Fruit fly (Drosophila melanogaster) whole organism, embryonic: ENCODE measurements around the gene Mo25.
A peak's percentile ranks its signal among the peaks of the same experiment; 100 is the strongest.

Experiments used
- Adf1 ChIP-seq: fragments of 200-800 bp; sonication (Bioruptor generic); IDR thresholded peaks from 2 replicates; pipeline ENCODE4 v1.3.6; 2022; ENCODE audit warnings: missing biosample characterization, missing genetic modification characterization
- Bgb ChIP-seq: fragments of 200-800 bp; sonication (Bioruptor generic); IDR thresholded peaks from 2 replicates; pipeline ENCODE4 v1.3.6; 2022; ENCODE audit warnings: missing biosample characterization, missing genetic modification characterization; ENCODE audit not compliant: partially characterized antibody
- CG10462 ChIP-seq: fragments of 200-800 bp; sonication (Bioruptor generic); optimal IDR thresholded peaks from 2 replicates; lab custom pipeline; 2016; ENCODE audit warnings: missing biosample characterization, missing genetic modification characterization
- CG10543 ChIP-seq: fragments of 200-800 bp; sonication (Bioruptor generic); optimal IDR thresholded peaks from 3 replicates; lab custom pipeline; 2017; ENCODE audit warnings: missing biosample characterization, mild to moderate bottlenecking, missing genetic modification characterization, moderate library complexity
- CG10654 ChIP-seq: fragments of 200-800 bp; sonication (Bioruptor generic); optimal IDR thresholded peaks from 2 replicates; lab custom pipeline; 2016; ENCODE audit warnings: missing biosample characterization, missing genetic modification characterization
- CG11695 ChIP-seq: fragments of 200-800 bp; sonication (Bioruptor generic); IDR thresholded peaks from 3 replicates; pipeline ENCODE4 v1.3.6; 2022; ENCODE audit warnings: missing biosample characterization, missing genetic modification characterization
- CG11723 ChIP-seq: fragments of 200-800 bp; sonication (Bioruptor generic); optimal IDR thresholded peaks from 2 replicates; lab custom pipeline; 2017; ENCODE audit warnings: missing biosample characterization, mild to moderate bottlenecking, missing genetic modification characterization
- CG12391 ChIP-seq: fragments of 200-800 bp; sonication (Bioruptor generic); optimal IDR thresholded peaks from 3 replicates; lab custom pipeline; 2018; ENCODE audit warnings: missing biosample characterization, mild to moderate bottlenecking, missing genetic modification characterization, moderate library complexity
- CG13123 ChIP-seq: fragments of 200-800 bp; sonication (Bioruptor generic); optimal IDR thresholded peaks from 2 replicates; lab custom pipeline; 2016; ENCODE audit warnings: missing biosample characterization, missing genetic modification characterization
- CG15011 ChIP-seq: fragments of 200-800 bp; sonication (Bioruptor generic); optimal IDR thresholded peaks from 3 replicates; lab custom pipeline; 2018; ENCODE audit warnings: missing biosample characterization, mild to moderate bottlenecking, missing genetic modification characterization
- CG18011 ChIP-seq: fragments of 200-800 bp; sonication (Bioruptor generic); optimal IDR thresholded peaks from 2 replicates; lab custom pipeline; 2017; ENCODE audit warnings: missing biosample characterization, missing genetic modification characterization, mild to moderate bottlenecking, moderate library complexity, missing genotype
- CG18476 ChIP-seq: fragments of 200-800 bp; sonication (Bioruptor generic); optimal IDR thresholded peaks from 2 replicates; lab custom pipeline; 2016; ENCODE audit warnings: missing biosample characterization, mild to moderate bottlenecking, missing genetic modification characterization
- CG31365 ChIP-seq: fragments of 200-800 bp; sonication (Bioruptor generic); optimal IDR thresholded peaks from 2 replicates; lab custom pipeline; 2018; ENCODE audit warnings: missing biosample characterization, mild to moderate bottlenecking, missing genetic modification characterization
- CG32772 ChIP-seq: fragments of 200-800 bp; sonication (Bioruptor generic); IDR thresholded peaks from 2 replicates; pipeline ENCODE4 v1.3.6; 2022; ENCODE audit warnings: missing biosample characterization, missing genetic modification characterization
- CG34422 ChIP-seq: fragments of 200-800 bp; sonication (Bioruptor generic); IDR thresholded peaks from 3 replicates; pipeline ENCODE4 v1.3.6; 2022; ENCODE audit warnings: missing biosample characterization, missing genetic modification characterization
- CG5953 ChIP-seq: fragments of 200-800 bp; sonication (Bioruptor generic); IDR thresholded peaks from 2 replicates; pipeline ENCODE4 v1.3.6; 2022; ENCODE audit warnings: missing biosample characterization, missing genetic modification characterization
- CG7987 ChIP-seq: fragments of 200-800 bp; sonication (Bioruptor generic); optimal IDR thresholded peaks from 2 replicates; lab custom pipeline; 2018; ENCODE audit warnings: missing biosample characterization, mild to moderate bottlenecking, missing genetic modification characterization, moderate library complexity
- CG8924 ChIP-seq: fragments of 200-800 bp; optimal IDR thresholded peaks from 3 replicates; lab custom pipeline; 2019; ENCODE audit warnings: missing biosample characterization, mild to moderate bottlenecking, missing genetic modification characterization, moderate library complexity
- CG8944 ChIP-seq: fragments of 200-800 bp; sonication (Bioruptor generic); optimal IDR thresholded peaks from 3 replicates; lab custom pipeline; 2016; ENCODE audit warnings: missing biosample characterization, missing genetic modification characterization
- CG9215 ChIP-seq: fragments of 200-800 bp; sonication (Bioruptor generic); IDR thresholded peaks from 2 replicates; pipeline ENCODE4 v1.3.6; 2022; ENCODE audit warnings: missing biosample characterization, missing genetic modification characterization
- CkIIα-i1 ChIP-seq: fragments of 200-800 bp; sonication (Bioruptor generic); IDR thresholded peaks from 2 replicates; pipeline ENCODE4 v1.3.6; 2022; ENCODE audit warnings: missing biosample characterization, missing genetic modification characterization
- Dref ChIP-seq: fragments of 200-800 bp; sonication (Bioruptor generic); IDR thresholded peaks from 2 replicates; pipeline ENCODE4 v1.3.6; 2022; ENCODE audit warnings: missing biosample characterization, missing genetic modification characterization
- H2.0 ChIP-seq: fragments of 200-800 bp; sonication (Bioruptor generic); IDR thresholded peaks from 2 replicates; pipeline ENCODE4 v1.3.6; 2022; ENCODE audit warnings: missing biosample characterization, missing genetic modification characterization
- HHEX ChIP-seq: fragments of 200-800 bp; sonication (Bioruptor generic); optimal IDR thresholded peaks from 3 replicates; lab custom pipeline; 2017; ENCODE audit warnings: missing biosample characterization, mild to moderate bottlenecking, missing genetic modification characterization, missing genetic modification reagents
- Hr39 ChIP-seq: fragments of >200 bp; optimal IDR thresholded peaks from 2 replicates; lab custom pipeline; 2017
- Hr51 ChIP-seq, 2 experiments: fragments of 200-800 bp; sonication (Bioruptor generic); optimal IDR thresholded peaks; 2 replicates in 1 of 2; 3 replicates in 1 of 2; lab custom pipeline; 2016 to 2018; ENCODE audit warnings: missing biosample characterization in 2 of 2, missing genetic modification characterization in 2 of 2, mild to moderate bottlenecking in 1 of 2, moderate library complexity in 1 of 2
- Lim3 ChIP-seq: fragments of 200-800 bp; sonication (Bioruptor generic); IDR thresholded peaks from 2 replicates; pipeline ENCODE4 v1.3.6; 2022; ENCODE audit warnings: missing biosample characterization, missing genetic modification characterization
- MESR4 ChIP-seq: fragments of 200-800 bp; sonication (Bioruptor generic); optimal IDR thresholded peaks from 2 replicates; lab custom pipeline; 2018; ENCODE audit warnings: missing biosample characterization, mild to moderate bottlenecking, missing genetic modification characterization, moderate library complexity
- Max ChIP-seq: fragments of 200-800 bp; sonication (Bioruptor generic); optimal IDR thresholded peaks from 2 replicates; lab custom pipeline; 2016; ENCODE audit warnings: missing biosample characterization, mild to moderate bottlenecking, missing genetic modification characterization
- Mrtf ChIP-seq: fragments of 200-800 bp; sonication (Bioruptor generic); IDR thresholded peaks from 3 replicates; pipeline ENCODE4 v1.3.6; 2022; ENCODE audit warnings: missing biosample characterization, missing genetic modification characterization
- Neu2 ChIP-seq: fragments of 200-800 bp; sonication (Bioruptor generic); optimal IDR thresholded peaks from 3 replicates; lab custom pipeline; 2016; ENCODE audit warnings: missing biosample characterization, missing genetic modification characterization, borderline replicate concordance
- Nf-YA ChIP-seq: fragments of 200-800 bp; sonication (Bioruptor generic); IDR thresholded peaks from 2 replicates; pipeline ENCODE4 v1.3.6; 2022; ENCODE audit warnings: missing biosample characterization, missing genetic modification characterization
- Rfx ChIP-seq: fragments of 200-800 bp; sonication (Bioruptor generic); IDR thresholded peaks from 2 replicates; pipeline ENCODE4 v1.3.6; 2022; ENCODE audit warnings: missing biosample characterization, missing genetic modification characterization
- Vsx1 ChIP-seq: fragments of 200-800 bp; sonication (Bioruptor generic); optimal IDR thresholded peaks from 2 replicates; lab custom pipeline; 2017; ENCODE audit warnings: missing biosample characterization, mild to moderate bottlenecking, missing genetic modification characterization, missing genetic modification reagents
- abd-A ChIP-seq: fragments of 200-800 bp; sonication (Bioruptor generic); optimal IDR thresholded peaks from 3 replicates; lab custom pipeline; 2019; ENCODE audit warnings: missing biosample characterization, mild to moderate bottlenecking, missing genetic modification characterization, moderate library complexity
- ac ChIP-seq: fragments of 200-800 bp; sonication (Bioruptor generic); optimal IDR thresholded peaks from 3 replicates; lab custom pipeline; 2017; ENCODE audit warnings: missing biosample characterization, mild to moderate bottlenecking, missing genetic modification characterization
- bcd ChIP-seq: fragments of 200-800 bp; sonication (Bioruptor generic); optimal IDR thresholded peaks from 2 replicates; lab custom pipeline; 2017; ENCODE audit warnings: missing biosample characterization, mild to moderate bottlenecking, missing genetic modification characterization
- crp ChIP-seq, 2 experiments: fragments of 200-800 bp; sonication (Bioruptor generic); optimal IDR thresholded peaks; 2 replicates in 1 of 2; 3 replicates in 1 of 2; lab custom pipeline; 2017; ENCODE audit warnings: missing biosample characterization in 2 of 2, missing genetic modification characterization in 2 of 2, mild to moderate bottlenecking in 1 of 2, moderate library complexity in 1 of 2
- cwo ChIP-seq: fragments of 200-800 bp; sonication (Bioruptor generic); optimal IDR thresholded peaks from 3 replicates; lab custom pipeline; 2017; ENCODE audit warnings: missing biosample characterization, missing genetic modification characterization, mild to moderate bottlenecking, moderate library complexity, missing genetic modification reagents
- grau ChIP-seq: fragments of 200-800 bp; optimal IDR thresholded peaks from 3 replicates; lab custom pipeline; 2019; ENCODE audit warnings: missing biosample characterization, mild to moderate bottlenecking, missing genetic modification characterization, moderate library complexity
- gsb ChIP-seq: fragments of 200-800 bp; sonication (Bioruptor generic); IDR thresholded peaks from 2 replicates; pipeline ENCODE4 v1.3.6; 2022; ENCODE audit warnings: missing biosample characterization, missing genetic modification characterization
- h ChIP-seq: fragments of >200 bp; optimal IDR thresholded peaks from 2 replicates; lab custom pipeline; 2017
- hb ChIP-seq: fragments of 200-800 bp; sonication (Bioruptor generic); IDR thresholded peaks from 3 replicates; pipeline ENCODE4 v1.3.6; 2022; ENCODE audit warnings: missing biosample characterization, missing genetic modification characterization; ENCODE audit not compliant: partially characterized antibody
- hbn ChIP-seq: fragments of 200-800 bp; sonication (Bioruptor generic); IDR thresholded peaks from 2 replicates; pipeline ENCODE4 v1.3.6; 2022; ENCODE audit warnings: missing biosample characterization, missing genetic modification characterization; ENCODE audit not compliant: partially characterized antibody
- hkb ChIP-seq, 2 experiments: fragments of 200-800 bp in 1 of 2; fragments of >200 bp in 1 of 2; sonication (Bioruptor generic) in 1 of 2; IDR thresholded peaks in 1 of 2; optimal IDR thresholded peaks in 1 of 2; 2 replicates each; pipeline versions ENCODE4 v1.3.6 to Lab custom; 2017 to 2022; ENCODE audit warnings: missing biosample characterization in 1 of 2, missing genetic modification characterization in 1 of 2
- kay ChIP-seq: fragments of 200-800 bp; sonication (Bioruptor generic); optimal IDR thresholded peaks from 2 replicates; lab custom pipeline; 2016; ENCODE audit warnings: missing biosample characterization, missing genetic modification characterization
- ken ChIP-seq: fragments of 200-800 bp; sonication (Bioruptor generic); IDR thresholded peaks from 3 replicates; pipeline ENCODE4 v1.3.6; 2022; ENCODE audit warnings: missing biosample characterization, missing genetic modification characterization
- lbe ChIP-seq: fragments of 200-800 bp; sonication (Bioruptor generic); optimal IDR thresholded peaks from 2 replicates; lab custom pipeline; 2016; ENCODE audit warnings: missing biosample characterization, mild to moderate bottlenecking, missing genetic modification characterization
- peb ChIP-seq: fragments of 200-800 bp; sonication (Bioruptor generic); IDR thresholded peaks from 2 replicates; pipeline ENCODE4 v1.3.6; 2022; ENCODE audit warnings: missing biosample characterization, missing genetic modification characterization
- repo ChIP-seq: fragments of 200-800 bp; sonication (Bioruptor generic); optimal IDR thresholded peaks from 2 replicates; lab custom pipeline; 2016; ENCODE audit warnings: missing biosample characterization, missing genetic modification characterization
- tin ChIP-seq: fragments of 200-800 bp; sonication (Bioruptor generic); optimal IDR thresholded peaks from 3 replicates; lab custom pipeline; 2016; ENCODE audit warnings: missing biosample characterization, missing genetic modification characterization

The Mo25 gene

dm6 chr3L:16581201-16581705 is 34.0 kb downstream of the Mo25 start, which contains the start of gene Smn (continued):
- no peak for TF ChIP-seq Mrtf (GFP tag; lab: Robert Waterston, UW)
- no peak for TF ChIP-seq h (lab: Kevin White, UChicago)
- peak; percentile 39 for TF ChIP-seq Neu2 (GFP tag; lab: Kevin White, UChicago)
- TF ChIP-seq CG11695 (GFP tag; lab: Robert Waterston, UW) = no peak
- no peak for TF ChIP-seq Nf-YA (GFP tag; lab: Robert Waterston, UW)
- TF ChIP-seq Max = peak; percentile 50
- no peak for TF ChIP-seq CG13123 (GFP tag; lab: Kevin White, UChicago)
- no peak for TF ChIP-seq Lim3 (GFP tag; lab: Robert Waterston, UW)
- TF ChIP-seq CG10654 = peak; percentile 39
- no peak for TF ChIP-seq CG34422 (GFP tag; lab: Robert Waterston, UW)
- peak; percentile 23 for TF ChIP-seq CG18011 (GFP tag; lab: Kevin White, UChicago)
- TF ChIP-seq CG18476 = peak; percentile 18
- TF ChIP-seq ac = no peak
- TF ChIP-seq Rfx = peak; percentile 31; the same call in 1 of the 2 replicates
- TF ChIP-seq ken = no peak
- no peak for TF ChIP-seq CG15011 (GFP tag; lab: Kevin White, UChicago)
- TF ChIP-seq abd-A = no peak
- peak; percentile 22 for TF ChIP-seq CG8944 (GFP tag; lab: Kevin White, UChicago)
- no peak for TF ChIP-seq crp (GFP tag; optimal IDR thresholded peaks at IDR 0.05; lab: Kevin White, UChicago)
- TF ChIP-seq Bgb = peak; percentile 70
- TF ChIP-seq MESR4 (GFP tag; lab: Kevin White, UChicago) = no peak
- TF ChIP-seq CG10462 (GFP tag; lab: Kevin White, UChicago) = no peak
- peak; percentile 20 for TF ChIP-seq cwo (GFP tag; lab: Kevin White, UChicago)
- peak; percentile 46 for TF ChIP-seq CG10543 (GFP tag; lab: Kevin White, UChicago)
- TF ChIP-seq lbe (GFP tag; lab: Kevin White, UChicago) = peak; percentile 61
- no peak for TF ChIP-seq gsb
- peak; percentile 61 for TF ChIP-seq CG12391 (tag; lab: Kevin White, UChicago)
- no peak for TF ChIP-seq HHEX (GFP tag; lab: Kevin White, UChicago)
- TF ChIP-seq Vsx1 = no peak
- 0 out of 2 replicates have a peak, but pooled peaks have one; percentile 34 for TF ChIP-seq CG9215 (GFP tag; lab: Robert Waterston, UW)
- no peak for TF ChIP-seq hkb (optimal IDR thresholded peaks at IDR 0.05; lab: Kevin White, UChicago)
- TF ChIP-seq hkb (GFP tag; IDR thresholded peaks at IDR 0.05; lab: Robert Waterston, UW) = no peak
- no peak for TF ChIP-seq CG7987 (GFP tag; lab: Kevin White, UChicago)
- peak; percentile 83 for TF ChIP-seq hb (GFP tag; lab: Robert Waterston, UW)
- no peak for TF ChIP-seq peb (GFP tag; lab: Robert Waterston, UW)
- TF ChIP-seq CG31365 (tag; lab: Kevin White, UChicago) = no peak
- TF ChIP-seq tin (GFP tag; lab: Kevin White, UChicago) = peak; percentile 44
- TF ChIP-seq CG11723 = peak; percentile 10
- peak; percentile 77 for TF ChIP-seq hbn (GFP tag; lab: Robert Waterston, UW)
- no peak for TF ChIP-seq Adf1 (GFP tag; lab: Robert Waterston, UW)
- TF ChIP-seq repo = no peak
- TF ChIP-seq CG5953 (GFP tag; lab: Robert Waterston, UW) = no peak
- no peak for TF ChIP-seq H2.0 (GFP tag; lab: Robert Waterston, UW)
- peak; percentile 53 for TF ChIP-seq grau (tag; lab: Kevin White, UChicago)
- TF ChIP-seq CG8924 (tag; lab: Kevin White, UChicago) = peak; percentile 58
- no peak for TF ChIP-seq bcd (GFP tag; lab: Kevin White, UChicago)
- TF ChIP-seq Hr39 (lab: Kevin White, UChicago) = no peak
- no peak for TF ChIP-seq CG32772
- peak; percentile 65 for TF ChIP-seq Dref
- peak; percentile 18 to 52 for TF ChIP-seq Hr51 (GFP tag; optimal IDR thresholded peaks at IDR 0.05; lab: Kevin White, UChicago)
- no peak for TF ChIP-seq kay
- no peak for TF ChIP-seq CkIIα-i1
